Fruit fly (Drosophila melanogaster) whole organism, embryonic: ENCODE results near the gene Uba2.

Experiments used
- CG11247 ChIP-seq: fragments of 200-800 bp; sonication (Bioruptor generic); IDR thresholded peaks from 2 replicates; pipeline ENCODE4 v1.3.6; 2022; ENCODE audit warnings: missing biosample characterization, missing genetic modification characterization
- CG14710 ChIP-seq: fragments of 200-800 bp; sonication (Bioruptor generic); optimal IDR thresholded peaks from 3 replicates; lab custom pipeline; 2019; ENCODE audit warnings: missing biosample characterization, mild to moderate bottlenecking, missing genetic modification characterization, moderate library complexity
- CG15696 ChIP-seq: fragments of 200-800 bp; sonication (Bioruptor generic); optimal IDR thresholded peaks from 2 replicates; lab custom pipeline; 2019; ENCODE audit warnings: missing biosample characterization, mild to moderate bottlenecking, missing genetic modification characterization, moderate library complexity
- CG1602 ChIP-seq: fragments of 200-800 bp; sonication (Bioruptor generic); optimal IDR thresholded peaks from 3 replicates; lab custom pipeline; 2016; ENCODE audit warnings: missing biosample characterization, missing genetic modification characterization
- CG16813 ChIP-seq: fragments of 200-800 bp; sonication (Bioruptor generic); IDR thresholded peaks from 3 replicates; pipeline ENCODE4 v1.3.6; 2022; ENCODE audit warnings: missing biosample characterization, missing genetic modification characterization; ENCODE audit not compliant: partially characterized antibody
- CG2712 ChIP-seq: fragments of 200-800 bp; optimal IDR thresholded peaks from 3 replicates; lab custom pipeline; 2019; ENCODE audit warnings: missing biosample characterization, mild to moderate bottlenecking, missing genetic modification characterization, moderate library complexity
- CG32767 ChIP-seq: fragments of 200-800 bp; sonication (Bioruptor generic); IDR thresholded peaks from 2 replicates; pipeline ENCODE4 v1.3.6; 2022; ENCODE audit warnings: missing biosample characterization, missing genetic modification characterization
- CG3838 ChIP-seq: fragments of 200-800 bp; sonication (Bioruptor generic); optimal IDR thresholded peaks from 3 replicates; lab custom pipeline; 2016; ENCODE audit warnings: missing biosample characterization, missing genetic modification characterization
- CG43689 ChIP-seq: fragments of 200-800 bp; sonication (Bioruptor generic); IDR thresholded peaks from 2 replicates; pipeline ENCODE4 v1.3.6; 2022; ENCODE audit warnings: missing biosample characterization, missing genetic modification characterization
- CG4404 ChIP-seq: fragments of 200-800 bp; sonication (Bioruptor generic); IDR thresholded peaks from 2 replicates; pipeline ENCODE4 v1.3.6; 2022; ENCODE audit warnings: missing biosample characterization, missing genetic modification characterization
- CG4617 ChIP-seq: fragments of 200-800 bp; sonication (Bioruptor generic); optimal IDR thresholded peaks from 3 replicates; lab custom pipeline; 2016; ENCODE audit warnings: missing biosample characterization, missing genetic modification characterization, borderline replicate concordance
- CG4854 ChIP-seq: fragments of 200-800 bp; sonication (Bioruptor generic); optimal IDR thresholded peaks from 2 replicates; lab custom pipeline; 2016; ENCODE audit warnings: missing biosample characterization, missing genetic modification characterization, inconsistent platforms
- CG7963 ChIP-seq: fragments of 200-800 bp; sonication (Bioruptor generic); IDR thresholded peaks from 3 replicates; pipeline ENCODE4 v1.3.6; 2022; ENCODE audit warnings: missing biosample characterization, missing genetic modification characterization; ENCODE audit not compliant: partially characterized antibody
- CG8290 ChIP-seq, 3 experiments: fragments of 200-800 bp; sonication (Bioruptor generic); optimal IDR thresholded peaks; 2 replicates each; lab custom pipeline; 2016 to 2019; ENCODE audit warnings: missing biosample characterization in 3 of 3, missing genetic modification characterization in 3 of 3, mild to moderate bottlenecking in 2 of 3, moderate library complexity in 1 of 3
- CG9437 ChIP-seq: fragments of 200-800 bp; sonication (Bioruptor generic); optimal IDR thresholded peaks from 2 replicates; lab custom pipeline; 2018; ENCODE audit warnings: missing biosample characterization, mild to moderate bottlenecking, missing genetic modification characterization
- CoRest ChIP-seq: fragments of 200-800 bp; sonication (Bioruptor generic); optimal IDR thresholded peaks from 3 replicates; lab custom pipeline; 2018; ENCODE audit warnings: missing biosample characterization, mild to moderate bottlenecking, missing genetic modification characterization, moderate library complexity
- Deaf1 ChIP-seq: fragments of 200-800 bp; optimal IDR thresholded peaks from 3 replicates; lab custom pipeline; 2019; ENCODE audit warnings: missing biosample characterization, mild to moderate bottlenecking, missing genetic modification characterization, moderate library complexity
- Dek ChIP-seq: fragments of 200-800 bp; sonication (Bioruptor generic); optimal IDR thresholded peaks from 3 replicates; lab custom pipeline; 2019; ENCODE audit warnings: missing biosample characterization, mild to moderate bottlenecking, missing genetic modification characterization, moderate library complexity
- Dip2 ChIP-seq: fragments of 200-800 bp; sonication (Bioruptor generic); IDR thresholded peaks from 2 replicates; pipeline ENCODE4 v1.3.6; 2022; ENCODE audit warnings: missing biosample characterization, missing genetic modification characterization
- Fer3 ChIP-seq: fragments of 200-800 bp; sonication (Bioruptor generic); optimal IDR thresholded peaks from 2 replicates; lab custom pipeline; 2018; ENCODE audit warnings: missing biosample characterization, mild to moderate bottlenecking, missing genetic modification characterization, moderate library complexity
- H15 ChIP-seq: fragments of 200-800 bp; sonication (Bioruptor generic); IDR thresholded peaks from 3 replicates; pipeline ENCODE4 v1.3.6; 2022; ENCODE audit warnings: missing biosample characterization, missing genetic modification characterization
- H2.0 ChIP-seq: fragments of 200-800 bp; sonication (Bioruptor generic); IDR thresholded peaks from 2 replicates; pipeline ENCODE4 v1.3.6; 2022; ENCODE audit warnings: missing biosample characterization, missing genetic modification characterization
- MESR4 ChIP-seq: fragments of 200-800 bp; sonication (Bioruptor generic); optimal IDR thresholded peaks from 2 replicates; lab custom pipeline; 2018; ENCODE audit warnings: missing biosample characterization, mild to moderate bottlenecking, missing genetic modification characterization, moderate library complexity
- Myb ChIP-seq: fragments of 200-800 bp; sonication (Bioruptor generic); optimal IDR thresholded peaks from 2 replicates; lab custom pipeline; 2016; ENCODE audit warnings: missing biosample characterization, missing genetic modification characterization
- NK7.1 ChIP-seq: fragments of 200-800 bp; sonication (Bioruptor generic); optimal IDR thresholded peaks from 3 replicates; lab custom pipeline; 2016; ENCODE audit warnings: missing biosample characterization, missing genetic modification characterization
- Nf-YA ChIP-seq: fragments of 200-800 bp; sonication (Bioruptor generic); IDR thresholded peaks from 2 replicates; pipeline ENCODE4 v1.3.6; 2022; ENCODE audit warnings: missing biosample characterization, missing genetic modification characterization
- Oli ChIP-seq: fragments of 200-800 bp; sonication (Bioruptor generic); optimal IDR thresholded peaks from 2 replicates; lab custom pipeline; 2018; ENCODE audit warnings: missing biosample characterization, mild to moderate bottlenecking, missing genetic modification characterization, moderate library complexity
- Ravus ChIP-seq: fragments of 200-800 bp; sonication (Bioruptor generic); IDR thresholded peaks from 2 replicates; pipeline ENCODE4 v1.3.6; 2022; ENCODE audit warnings: missing biosample characterization, missing genetic modification characterization
- Scr ChIP-seq: fragments of 200-800 bp; sonication (Bioruptor generic); IDR thresholded peaks from 2 replicates; pipeline ENCODE4 v1.3.6; 2022; ENCODE audit warnings: missing biosample characterization, missing genetic modification characterization; ENCODE audit not compliant: partially characterized antibody
- Trl ChIP-seq, 3 experiments: fragments of >200 bp in 2 of 3; fragments of 200-800 bp in 1 of 3; sonication (Bioruptor generic) in 1 of 3; optimal IDR thresholded peaks; 2 replicates in 1 of 3; 3 replicates in 2 of 3; lab custom pipeline; 2016 to 2017; ENCODE audit warnings: missing biosample characterization in 1 of 3, missing genetic modification characterization in 1 of 3
- az2 ChIP-seq: fragments of 200-800 bp; sonication (Bioruptor generic); optimal IDR thresholded peaks from 3 replicates; lab custom pipeline; 2016; ENCODE audit warnings: missing biosample characterization, missing genetic modification characterization
- btn ChIP-seq: fragments of 200-800 bp; sonication (Bioruptor generic); optimal IDR thresholded peaks from 2 replicates; lab custom pipeline; 2016; ENCODE audit warnings: missing biosample characterization, missing genetic modification characterization
- da ChIP-seq: fragments of 200-800 bp; sonication (Bioruptor generic); optimal IDR thresholded peaks from 2 replicates; lab custom pipeline; 2016; ENCODE audit warnings: missing biosample characterization, missing genetic modification characterization
- eve ChIP-seq, 2 experiments: fragments of >200 bp; optimal IDR thresholded peaks; 2 replicates each; lab custom pipeline; 2017; ENCODE audit warnings: missing biosample characterization in 2 of 2, missing genetic modification characterization in 2 of 2
- fd3F ChIP-seq: fragments of 200-800 bp; sonication (Bioruptor generic); optimal IDR thresholded peaks from 2 replicates; lab custom pipeline; 2018; ENCODE audit warnings: missing biosample characterization, mild to moderate bottlenecking, missing genetic modification characterization, moderate library complexity
- gcm ChIP-seq: fragments of 200-800 bp; sonication (Bioruptor generic); optimal IDR thresholded peaks from 2 replicates; lab custom pipeline; 2019; ENCODE audit warnings: missing biosample characterization, mild to moderate bottlenecking, missing genetic modification characterization, moderate library complexity
- gcm2 ChIP-seq: fragments of 200-800 bp; sonication (Bioruptor generic); optimal IDR thresholded peaks from 2 replicates; lab custom pipeline; 2016; ENCODE audit warnings: missing biosample characterization, missing genetic modification characterization
- gfzf ChIP-seq: fragments of 200-800 bp; sonication (Bioruptor generic); optimal IDR thresholded peaks from 2 replicates; lab custom pipeline; 2016; ENCODE audit warnings: missing biosample characterization, mild to moderate bottlenecking, missing genetic modification characterization, moderate library complexity
- hkb ChIP-seq, 2 experiments: fragments of 200-800 bp in 1 of 2; fragments of >200 bp in 1 of 2; sonication (Bioruptor generic) in 1 of 2; IDR thresholded peaks in 1 of 2; optimal IDR thresholded peaks in 1 of 2; 2 replicates each; pipeline versions ENCODE4 v1.3.6 to Lab custom; 2017 to 2022; ENCODE audit warnings: missing biosample characterization in 1 of 2, missing genetic modification characterization in 1 of 2
- mirr ChIP-seq: fragments of 200-800 bp; sonication (Bioruptor generic); optimal IDR thresholded peaks from 3 replicates; lab custom pipeline; 2018; ENCODE audit warnings: missing biosample characterization, mild to moderate bottlenecking, missing genetic modification characterization
- oc ChIP-seq: fragments of 200-800 bp; sonication (Bioruptor generic); optimal IDR thresholded peaks from 2 replicates; lab custom pipeline; 2018; ENCODE audit warnings: missing biosample characterization, mild to moderate bottlenecking, missing genetic modification characterization, moderate library complexity
- pan ChIP-seq, 4 experiments: fragments of >200 bp in 3 of 4; fragments of 200-800 bp in 1 of 4; sonication (Bioruptor generic) in 1 of 4; optimal IDR thresholded peaks in 3 of 4; IDR thresholded peaks in 1 of 4; 2 replicates each; pipeline versions ENCODE4 v1.3.6 to Lab custom; 2017 to 2022; ENCODE audit warnings: missing biosample characterization in 2 of 4, missing genetic modification characterization in 2 of 4, mixed read lengths in 1 of 4
- ranshi ChIP-seq: fragments of 200-800 bp; sonication (Bioruptor generic); IDR thresholded peaks from 2 replicates; pipeline ENCODE4 v1.3.6; 2022; ENCODE audit warnings: missing biosample characterization, missing genetic modification characterization
- salm ChIP-seq: fragments of 200-800 bp; sonication (Bioruptor generic); optimal IDR thresholded peaks from 2 replicates; lab custom pipeline; 2018; ENCODE audit warnings: missing biosample characterization, mild to moderate bottlenecking, missing genetic modification characterization
- trem ChIP-seq: fragments of 200-800 bp; optimal IDR thresholded peaks from 3 replicates; lab custom pipeline; 2019; ENCODE audit warnings: missing biosample characterization, mild to moderate bottlenecking, missing genetic modification characterization, moderate library complexity
- trh ChIP-seq: fragments of 200-800 bp; sonication (Bioruptor generic); optimal IDR thresholded peaks from 2 replicates; lab custom pipeline; 2016; ENCODE audit warnings: missing biosample characterization, missing genetic modification characterization
- tx ChIP-seq: fragments of 200-800 bp; sonication (Bioruptor generic); optimal IDR thresholded peaks from 2 replicates; lab custom pipeline; 2016; ENCODE audit warnings: missing biosample characterization, missing genetic modification characterization
- usp ChIP-seq: fragments of >200 bp; optimal IDR thresholded peaks from 2 replicates; lab custom pipeline; 2017; ENCODE audit warnings: missing biosample characterization, missing genetic modification characterization
- wdn ChIP-seq: fragments of 200-800 bp; sonication (Bioruptor generic); IDR thresholded peaks from 2 replicates; pipeline ENCODE4 v1.3.6; 2022; ENCODE audit warnings: missing biosample characterization, missing genetic modification characterization
- zfh1 ChIP-seq: fragments of 200-800 bp; sonication (Bioruptor generic); IDR thresholded peaks from 3 replicates; pipeline ENCODE4 v1.3.6; 2022; ENCODE audit warnings: missing biosample characterization, missing genetic modification characterization

Gene Uba2

dm6 chr3L:8175818-8176217 lies 48.2 kb upstream of the Uba2 start, which contains the start of gene RecQ4 (continued):
- no peak for TF ChIP-seq fd3F (GFP tag; lab: Kevin White, UChicago)
- TF ChIP-seq CG43689 (GFP tag; lab: Robert Waterston, UW) = no peak
- no peak for TF ChIP-seq pan (optimal IDR thresholded peaks at IDR 0.05; lab: Kevin White, UChicago)
- TF ChIP-seq pan (GFP tag; optimal IDR thresholded peaks at IDR 0.05 in 1 of 2, IDR thresholded peaks at IDR 0.05 in 1 of 2) = no peak
- no peak for TF ChIP-seq NK7.1 (GFP tag; lab: Kevin White, UChicago)
- TF ChIP-seq tx = no peak
- peak; percentile 35 for TF ChIP-seq CoRest (tag; lab: Kevin White, UChicago)
- TF ChIP-seq Oli = no peak
- TF ChIP-seq CG3838 (GFP tag; lab: Kevin White, UChicago) = no peak
- TF ChIP-seq da = no peak
- no peak for TF ChIP-seq Nf-YA (GFP tag; lab: Robert Waterston, UW)
- TF ChIP-seq CG16813 = peak; percentile 58
- no peak for TF ChIP-seq eve (GFP tag; optimal IDR thresholded peaks at IDR 0.05; lab: Kevin White, UChicago)
- no peak for TF ChIP-seq Fer3 (tag; lab: Kevin White, UChicago)
- no peak for TF ChIP-seq ranshi
- peak; percentile 36 for TF ChIP-seq trem
- no peak for TF ChIP-seq Deaf1 (tag; lab: Kevin White, UChicago)
- no peak for TF ChIP-seq CG4854
- peak; percentile 44 for TF ChIP-seq gfzf (GFP tag; lab: Kevin White, UChicago)
- TF ChIP-seq CG14710 (tag; lab: Kevin White, UChicago) = peak; percentile 32
- TF ChIP-seq CG4617 = peak; percentile 8
- TF ChIP-seq MESR4 = peak; percentile 4
- TF ChIP-seq btn (GFP tag; lab: Kevin White, UChicago) = no peak
- no peak for TF ChIP-seq salm (tag; lab: Kevin White, UChicago)
- TF ChIP-seq H2.0 (GFP tag; lab: Robert Waterston, UW) = no peak
- no peak for TF ChIP-seq usp (GFP tag; lab: Kevin White, UChicago)
- TF ChIP-seq gcm2 (GFP tag; lab: Kevin White, UChicago) = no peak
- TF ChIP-seq Myb (GFP tag; lab: Kevin White, UChicago) = peak; percentile 46
- no peak for TF ChIP-seq Dip2 (GFP tag; lab: Robert Waterston, UW)
- TF ChIP-seq CG15696 (tag; lab: Kevin White, UChicago) = no peak
- TF ChIP-seq CG11247 (GFP tag; lab: Robert Waterston, UW) = no peak
- TF ChIP-seq CG8290 (GFP tag; optimal IDR thresholded peaks at IDR 0.05; lab: Kevin White, UChicago) = no peak
- TF ChIP-seq CG8290 (tag; optimal IDR thresholded peaks at IDR 0.05; lab: Kevin White, UChicago) = no peak
- TF ChIP-seq az2 (GFP tag; lab: Kevin White, UChicago) = no peak
- no peak for TF ChIP-seq Scr (GFP tag; lab: Robert Waterston, UW)
- TF ChIP-seq CG7963 (GFP tag; lab: Robert Waterston, UW) = no peak
- TF ChIP-seq H15 = no peak
- TF ChIP-seq wdn = no peak
- no peak for TF ChIP-seq gcm (GFP tag; lab: Kevin White, UChicago)
- TF ChIP-seq oc = no peak
- no peak for TF ChIP-seq zfh1
- no peak for TF ChIP-seq trh (GFP tag; lab: Kevin White, UChicago)
- TF ChIP-seq CG4404 (GFP tag; lab: Robert Waterston, UW) = no peak
- no peak for TF ChIP-seq Ravus (GFP tag; lab: Robert Waterston, UW)
- no peak for TF ChIP-seq hkb (optimal IDR thresholded peaks at IDR 0.05; lab: Kevin White, UChicago)
- no peak for TF ChIP-seq hkb (GFP tag; IDR thresholded peaks at IDR 0.05; lab: Robert Waterston, UW)
- TF ChIP-seq Trl (optimal IDR thresholded peaks at IDR 0.05; lab: Kevin White, UChicago) = no peak
- TF ChIP-seq Trl (GFP tag; optimal IDR thresholded peaks at IDR 0.05; lab: Kevin White, UChicago) = no peak
- TF ChIP-seq CG2712 (tag; lab: Kevin White, UChicago) = no peak
- TF ChIP-seq mirr (GFP tag; lab: Kevin White, UChicago) = no peak
- no peak for TF ChIP-seq CG32767
- no peak for TF ChIP-seq Dek (tag; lab: Kevin White, UChicago)
- TF ChIP-seq CG9437 (GFP tag; lab: Kevin White, UChicago) = no peak
- TF ChIP-seq CG1602 (GFP tag; lab: Kevin White, UChicago) = no peak
